Worm (Caenorhabditis elegans): ENCODE data around the gene nfx-1.
A peak's percentile ranks its signal among the peaks of the same experiment; 100 is the strongest.

The nfx-1 gene

ce11 chrIII:6352459-6352858 is 22.7 kb upstream of the nfx-1 start (continued):
- peak; percentile 81 for TF ChIP-seq nhr-71 (tag; optimal IDR thresholded peaks at IDR 0.05)
- TF ChIP-seq hlh-17 (GFP tag; optimal IDR thresholded peaks at IDR 0.05; ENCODE audit: borderline replicate concordance), result no peak
- peak; percentile 21 for TF ChIP-seq ces-1 (GFP tag; optimal IDR thresholded peaks at IDR 0.05)
- TF ChIP-seq nhr-85 (tag), result no peak
- TF ChIP-seq vab-15 (tag; optimal IDR thresholded peaks at IDR 0.05), result no peak
- no peak for TF ChIP-seq ceh-90 (tag; optimal IDR thresholded peaks at IDR 0.05)
- no peak for TF ChIP-seq isw-1 (GFP tag; IDR thresholded peaks at IDR 0.05)
- peak; percentile 10 for TF ChIP-seq ztf-4 (tag; optimal IDR thresholded peaks at IDR 0.05)
- TF ChIP-seq lin-35 (GFP tag; optimal IDR thresholded peaks at IDR 0.05), result no peak
- no peak for TF ChIP-seq nhr-237 (tag; optimal IDR thresholded peaks at IDR 0.05)
- TF ChIP-seq alr-1 (tag; optimal IDR thresholded peaks at IDR 0.05; ENCODE audit: borderline replicate concordance), result no peak
- no peak for TF ChIP-seq efl-1 (optimal IDR thresholded peaks at IDR 0.05)
- no peak for TF ChIP-seq efl-1 (GFP tag; optimal IDR thresholded peaks at IDR 0.05 in 1 of 2)
- TF ChIP-seq lin-14 (GFP tag; optimal IDR thresholded peaks at IDR 0.05), result peak; percentile 85
- TF ChIP-seq egl-27 (tag; optimal IDR thresholded peaks at IDR 0.05), result no peak
- no peak for TF ChIP-seq efl-3 (GFP tag; optimal IDR thresholded peaks at IDR 0.05)
- peak; percentile 18; the same call in 1 of the 2 replicates for TF ChIP-seq nhr-19 (GFP tag; conservative IDR thresholded peaks at IDR 0.05)
- no peak for TF ChIP-seq pax-3 (tag; optimal IDR thresholded peaks at IDR 0.05)
- no peak for TF ChIP-seq sptf-1 (tag; optimal IDR thresholded peaks at IDR 0.05)
- TF ChIP-seq zag-1 (tag; optimal IDR thresholded peaks at IDR 0.05), result no peak
- TF ChIP-seq snpc-4 (tag; optimal IDR thresholded peaks at IDR 0.05), result no peak
- TF ChIP-seq ets-5 (GFP tag; IDR thresholded peaks at IDR 0.05), result no peak
- TF ChIP-seq unc-86 (tag; optimal IDR thresholded peaks at IDR 0.05), result peak; percentile 97
- no peak for TF ChIP-seq pag-3 (tag; optimal IDR thresholded peaks at IDR 0.05; ENCODE audit: borderline replicate concordance, insufficient read depth)
- no peak for TF ChIP-seq hpl-2 (GFP tag; optimal IDR thresholded peaks at IDR 0.05)
- peak; percentile 88 for TF ChIP-seq fkh-10 (GFP tag; optimal IDR thresholded peaks at IDR 0.05)
- TF ChIP-seq C16A3.4 (tag; optimal IDR thresholded peaks at IDR 0.05), result no peak
- TF ChIP-seq lsy-2 (tag; optimal IDR thresholded peaks at IDR 0.05), result peak; percentile 10 to 24
- TF ChIP-seq lir-3 (tag; optimal IDR thresholded peaks at IDR 0.05; ENCODE audit: poor library complexity), result peak; percentile 15

DNA sequence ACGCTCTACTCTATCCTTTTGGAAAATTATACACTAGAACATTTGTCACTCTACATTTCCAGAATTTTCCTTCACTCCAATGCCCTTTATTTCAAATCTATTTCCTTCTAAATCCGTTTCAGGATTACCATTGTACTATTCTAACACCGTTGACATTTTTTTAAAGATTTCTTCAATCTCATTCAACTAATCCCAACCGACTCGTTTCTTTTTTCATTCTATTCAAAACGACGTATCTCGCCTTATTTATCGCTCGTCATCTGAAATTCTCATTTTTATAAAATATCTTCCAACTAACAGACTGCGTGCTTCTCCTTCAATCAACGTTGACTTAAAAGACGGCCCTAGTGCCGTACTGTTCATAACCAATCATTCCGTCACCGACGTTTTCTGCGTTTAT is 22.1 kb upstream of the nfx-1 start, which contains the start of gene akap-1:
Gene akap-1 (plus strand): TSS at position 301 of the 400 bp plus-strand sequence.
- peak; percentile 2 for TF ChIP-seq pax-3 (tag; optimal IDR thresholded peaks at IDR 0.05)
- no peak for TF ChIP-seq efl-3 (GFP tag; optimal IDR thresholded peaks at IDR 0.05)

ce11 chrIII:6355359-6355758 is 19.8 kb upstream of the nfx-1 start:
- no peak for TF ChIP-seq skn-1 (tag; optimal IDR thresholded peaks at IDR 0.05)
- TF ChIP-seq nhr-77 (tag; optimal IDR thresholded peaks at IDR 0.05), result peak; percentile 8
- no peak for TF ChIP-seq efl-1 (optimal IDR thresholded peaks at IDR 0.05)
- peak in 1 of 2 experiments; percentile 58 for TF ChIP-seq efl-1 (GFP tag; optimal IDR thresholded peaks at IDR 0.05 in 1 of 2)
- TF ChIP-seq C04F5.9 (tag; optimal IDR thresholded peaks at IDR 0.05), result no peak
- TF ChIP-seq pax-3 (tag; optimal IDR thresholded peaks at IDR 0.05), result no peak
- peak; percentile 2 for TF ChIP-seq rnt-1 (tag; optimal IDR thresholded peaks at IDR 0.05)

DNA sequence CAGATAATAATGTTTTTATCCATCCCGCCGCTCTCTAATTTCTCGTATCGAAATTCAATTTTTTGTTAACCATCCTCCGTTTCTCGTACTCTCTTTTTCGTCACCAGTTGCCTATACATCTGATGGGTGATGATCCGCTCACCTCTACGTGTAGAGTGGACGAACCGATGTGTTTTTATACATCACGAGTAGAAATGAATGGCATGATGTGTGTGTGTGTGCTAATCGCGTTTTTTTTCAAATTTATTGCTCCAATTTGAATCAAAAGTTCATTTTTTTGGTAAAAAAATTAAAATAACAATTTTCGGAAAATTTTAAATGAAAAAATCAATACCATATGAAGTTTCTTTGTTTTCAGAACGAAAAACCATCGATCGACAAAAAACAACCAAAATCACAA is 19.2 kb upstream of the nfx-1 start:
- TF ChIP-seq efl-1 (optimal IDR thresholded peaks at IDR 0.05) (no peak), efl-1 (GFP tag; optimal IDR thresholded peaks at IDR 0.05 in 1 of 2) (peak in 1 of 2 experiments; percentile 88), nhr-85 (tag) (peak; percentile 68), ceh-63 (GFP tag; optimal IDR thresholded peaks at IDR 0.05) (no peak), blmp-1 (tag; optimal IDR thresholded peaks at IDR 0.05) (peak; percentile 2), snu-23 (GFP tag; optimal IDR thresholded peaks at IDR 0.05) (peak; percentile 44), elt-3 (tag; optimal IDR thresholded peaks at IDR 0.05) (no peak), ztf-4 (tag; optimal IDR thresholded peaks at IDR 0.05) (no peak), mep-1 (tag; optimal IDR thresholded peaks at IDR 0.05) (no peak), Y116A8C.19 (tag; optimal IDR thresholded peaks at IDR 0.05; ENCODE audit: borderline replicate concordance) (no peak), rnt-1 (tag; optimal IDR thresholded peaks at IDR 0.05) (peak; percentile 2), lin-35 (GFP tag; optimal IDR thresholded peaks at IDR 0.05) (peak in 1 of 2 experiments; percentile 54), ces-1 (GFP tag; optimal IDR thresholded peaks at IDR 0.05) (no peak), sup-37 (GFP tag; optimal IDR thresholded peaks at IDR 0.05) (no peak), mab-9 (GFP tag; IDR thresholded peaks at IDR 0.05) (no peak), lin-14 (GFP tag; optimal IDR thresholded peaks at IDR 0.05) (peak; percentile 28)
